Fruit fly (Drosophila melanogaster): ENCODE data around the gene ca.

The ca gene

DNA sequence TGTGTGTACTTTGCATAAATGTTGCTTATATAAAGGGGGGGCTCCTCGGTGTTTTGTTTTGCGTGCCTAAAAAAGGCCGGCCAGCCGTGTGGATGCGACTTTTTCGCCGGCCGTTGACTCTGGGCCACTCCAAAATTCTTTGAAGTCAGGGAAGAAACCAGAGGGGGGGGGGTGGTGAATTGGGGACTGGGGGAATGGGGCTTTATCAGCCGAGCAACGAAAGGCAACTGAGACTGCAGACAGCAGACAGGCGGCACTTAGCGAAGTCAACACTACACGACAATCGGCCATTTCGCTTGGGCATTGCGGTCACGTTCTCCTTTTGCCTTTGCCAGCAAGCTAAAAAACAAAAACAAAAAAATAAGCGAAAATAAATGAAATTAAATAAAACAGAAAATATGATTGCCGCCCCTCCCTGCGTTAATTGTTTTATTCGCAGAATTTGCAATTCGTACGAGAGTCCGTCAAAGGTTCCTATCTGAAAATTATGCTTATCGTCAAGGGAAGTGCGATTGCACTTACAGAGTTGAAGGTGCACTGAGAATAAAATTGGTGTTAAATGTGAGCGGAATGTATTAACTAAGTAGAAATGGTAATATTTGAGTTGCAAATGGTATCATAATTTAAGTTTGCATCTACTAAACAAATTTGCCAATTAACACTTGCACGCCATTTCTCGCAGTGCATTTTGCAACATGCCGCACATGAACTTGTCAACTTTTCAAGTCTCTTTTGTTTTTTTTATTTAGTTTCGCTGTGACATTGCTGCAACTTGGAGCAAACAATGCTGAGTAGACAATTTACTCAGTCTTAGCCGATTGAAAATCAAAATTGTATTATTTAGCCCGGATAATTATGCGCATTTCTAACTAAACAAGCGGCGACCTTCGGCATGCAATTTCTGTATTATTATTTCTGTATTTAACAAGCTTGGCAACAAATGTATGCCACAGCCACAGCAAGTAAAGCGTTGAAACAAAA, 20.3 kb upstream of the ca start (continued):
- peak; percentile 24 for TF ChIP-seq CG16779 (tag; optimal IDR thresholded peaks at IDR 0.05)
- TF ChIP-seq CG6792 (GFP tag; optimal IDR thresholded peaks at IDR 0.05), result peak; percentile 58
- no peak for TF ChIP-seq salr (GFP tag; optimal IDR thresholded peaks at IDR 0.05)
- peak; percentile 66 for TF ChIP-seq CG10669 (GFP tag; optimal IDR thresholded peaks at IDR 0.05)
- peak; percentile 85 for TF ChIP-seq CG11902 (GFP tag; optimal IDR thresholded peaks at IDR 0.05)
- TF ChIP-seq CG31627 (GFP tag; optimal IDR thresholded peaks at IDR 0.05), result peak; percentile 69
- peak; percentile 55 for TF ChIP-seq Sox14 (GFP tag; optimal IDR thresholded peaks at IDR 0.05)
- peak; percentile 79 for TF ChIP-seq Hr39 (GFP tag; optimal IDR thresholded peaks at IDR 0.05)
- peak; percentile 84 for TF ChIP-seq esn (GFP tag; optimal IDR thresholded peaks at IDR 0.05)
- peak; percentile 90 for TF ChIP-seq CG3919 (GFP tag; optimal IDR thresholded peaks at IDR 0.05)
- TF ChIP-seq acj6 (GFP tag; optimal IDR thresholded peaks at IDR 0.05), result peak; percentile 55
- TF ChIP-seq spab (GFP tag; optimal IDR thresholded peaks at IDR 0.05), result peak; percentile 53
- TF ChIP-seq Hr4 (GFP tag; optimal IDR thresholded peaks at IDR 0.05), result no peak
- TF ChIP-seq CG10631 (GFP tag; optimal IDR thresholded peaks at IDR 0.05), result no peak
- TF ChIP-seq OdsH (GFP tag; optimal IDR thresholded peaks at IDR 0.05), result peak; percentile 46
- TF ChIP-seq CG4318 (GFP tag; optimal IDR thresholded peaks at IDR 0.05), result no peak
- TF ChIP-seq CG11762 (GFP tag; optimal IDR thresholded peaks at IDR 0.05; ENCODE audit: insufficient read depth), result peak; percentile 82
- TF ChIP-seq CG1621 (tag; optimal IDR thresholded peaks at IDR 0.05), result no peak
- TF ChIP-seq Eip93F (GFP tag; optimal IDR thresholded peaks at IDR 0.05), result peak; percentile 65
- TF ChIP-seq CG3032 (tag; optimal IDR thresholded peaks at IDR 0.05), result peak; percentile 28
- peak; percentile 49 for TF ChIP-seq CG34406 (GFP tag; optimal IDR thresholded peaks at IDR 0.05)
- TF ChIP-seq CG6808 (GFP tag; optimal IDR thresholded peaks at IDR 0.05), result peak; percentile 32
- peak; percentile 91 for TF ChIP-seq CG6163 (GFP tag; IDR thresholded peaks at IDR 0.05)
- TF ChIP-seq Gug (GFP tag; IDR thresholded peaks at IDR 0.05), result peak; percentile 61
- no peak for TF ChIP-seq dac (GFP tag; optimal IDR thresholded peaks at IDR 0.05)

DNA sequence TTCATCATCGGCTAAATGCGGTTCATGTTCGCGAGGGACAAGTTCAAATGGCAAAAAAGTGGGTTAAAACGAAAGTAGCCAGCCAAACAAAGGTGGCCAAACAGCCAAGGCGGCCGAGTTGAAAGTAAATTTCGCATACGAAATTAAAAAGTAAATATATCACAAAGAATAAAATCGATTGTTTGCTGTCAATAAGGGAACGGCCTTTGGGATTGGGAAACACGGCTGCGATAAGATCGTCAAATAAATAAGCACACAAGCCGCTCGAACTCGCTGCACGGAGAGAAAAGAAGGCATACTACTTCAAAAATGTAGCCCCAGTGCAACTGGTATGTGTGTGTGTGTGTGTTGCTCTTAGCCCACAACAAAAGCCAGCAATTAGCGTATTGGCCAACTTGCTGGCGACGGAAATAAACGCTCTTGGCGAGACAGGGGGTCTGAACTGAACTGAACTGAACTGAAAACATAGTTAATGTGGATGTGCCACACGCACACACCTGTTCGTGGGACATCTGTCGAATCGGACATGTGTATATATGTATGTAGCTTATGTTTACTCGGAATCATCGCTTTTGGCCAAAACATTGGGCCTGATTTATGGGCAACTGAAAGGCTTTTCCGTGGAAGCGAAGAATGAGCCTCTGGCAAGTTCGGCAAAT, 18.6 kb upstream of the ca start:
- TF ChIP-seq CG1621 (tag; optimal IDR thresholded peaks at IDR 0.05) (no peak), net (GFP tag; optimal IDR thresholded peaks at IDR 0.05) (no peak), spab (GFP tag; optimal IDR thresholded peaks at IDR 0.05) (no peak), pdm3 (GFP tag; optimal IDR thresholded peaks at IDR 0.05) (no peak), CG16779 (tag; optimal IDR thresholded peaks at IDR 0.05) (no peak), dsx (GFP tag; optimal IDR thresholded peaks at IDR 0.05; ENCODE audit: poor library complexity, severe bottlenecking) (no peak), Sox14 (GFP tag; optimal IDR thresholded peaks at IDR 0.05) (peak; percentile 18), CG10669 (GFP tag; optimal IDR thresholded peaks at IDR 0.05) (no peak), CG11902 (GFP tag; optimal IDR thresholded peaks at IDR 0.05) (no peak), Gug (GFP tag; IDR thresholded peaks at IDR 0.05) (no peak), esn (GFP tag; optimal IDR thresholded peaks at IDR 0.05) (peak; percentile 43), CG15336 (GFP tag; IDR thresholded peaks at IDR 0.05) (no peak), CG6854 (GFP tag; optimal IDR thresholded peaks at IDR 0.05) (peak; percentile 56), OdsH (GFP tag; optimal IDR thresholded peaks at IDR 0.05) (no peak), Hr39 (GFP tag; optimal IDR thresholded peaks at IDR 0.05) (no peak), CG34406 (GFP tag; optimal IDR thresholded peaks at IDR 0.05) (no peak), svp (GFP tag) (peak; percentile 77), Sox102F (GFP tag; optimal IDR thresholded peaks at IDR 0.05) (peak; percentile 33), CG8632 (GFP tag; optimal IDR thresholded peaks at IDR 0.05) (no peak), fkh (GFP tag; optimal IDR thresholded peaks at IDR 0.05) (no peak), CG6163 (GFP tag; IDR thresholded peaks at IDR 0.05) (no peak), CG9139 (GFP tag; optimal IDR thresholded peaks at IDR 0.05) (no peak), Ets96B (tag; optimal IDR thresholded peaks at IDR 0.05) (no peak), Met (GFP tag; optimal IDR thresholded peaks at IDR 0.05) (peak; percentile 15), CG31627 (GFP tag; optimal IDR thresholded peaks at IDR 0.05) (no peak), CG6792 (GFP tag; optimal IDR thresholded peaks at IDR 0.05) (no peak), CG8119 (GFP tag; IDR thresholded peaks at IDR 0.05) (no peak), CG10631 (GFP tag; optimal IDR thresholded peaks at IDR 0.05) (no peak), eg (GFP tag; IDR thresholded peaks at IDR 0.05) (no peak), topi (GFP tag; optimal IDR thresholded peaks at IDR 0.05) (peak; percentile 38), Blimp-1 (GFP tag; optimal IDR thresholded peaks at IDR 0.05) (peak; percentile 65), Eip93F (GFP tag; optimal IDR thresholded peaks at IDR 0.05) (peak; percentile 5), Eip78C (GFP tag) (no peak), CG7368 (GFP tag; optimal IDR thresholded peaks at IDR 0.05) (no peak), vri (GFP tag; optimal IDR thresholded peaks at IDR 0.05) (peak; percentile 18), CG6808 (GFP tag; optimal IDR thresholded peaks at IDR 0.05) (no peak)
